Worm (Caenorhabditis elegans) whole organism, midembryonic: Measurements from ENCODE around the gene phf-34.

Experiments
- T22C8.4 ChIP-seq: fragments of 200-800 bp; sonication (Bioruptor generic); IDR thresholded peaks from 2 replicates; pipeline ENCODE4 v1.3.6; 2022; ENCODE audit warnings: missing genetic modification characterization, missing compliant biosample characterization
- cog-1 ChIP-seq: sonication (generic microtip); optimal IDR thresholded peaks from 2 replicates; lab custom pipeline; 2016; ENCODE audit warnings: missing genetic modification characterization, missing compliant biosample characterization
- flt-1 ChIP-seq: fragments of 200-800 bp; sonication (Bioruptor generic); IDR thresholded peaks from 2 replicates; pipeline ENCODE4 v1.3.6; 2022; ENCODE audit warnings: missing genetic modification characterization, missing compliant biosample characterization
- klf-2 ChIP-seq: fragments of 200-800 bp; sonication (Bioruptor generic); conservative IDR thresholded peaks from 2 replicates; pipeline ENCODE4 v1.3.6; 2022; ENCODE audit warnings: missing genetic modification reagents, missing genetic modification characterization, missing compliant biosample characterization
- med-1 ChIP-seq: sonication (generic microtip); optimal IDR thresholded peaks from 2 replicates; lab custom pipeline; 2017; ENCODE audit warnings: missing genetic modification characterization, mild to moderate bottlenecking, missing compliant biosample characterization, antibody characterized with exemption, missing genetic modification reagents; ENCODE audit not compliant: insufficient read depth
- ref-1 ChIP-seq: fragments of 200-800 bp; sonication (Bioruptor generic); conservative IDR thresholded peaks from 2 replicates; pipeline ENCODE4 v1.3.6; 2022; ENCODE audit warnings: missing genetic modification reagents, missing genetic modification characterization, missing compliant biosample characterization
- tab-1 ChIP-seq: fragments of 200-800 bp; sonication (Bioruptor generic); IDR thresholded peaks from 2 replicates; pipeline ENCODE4 v1.3.6; 2022; ENCODE audit warnings: missing genetic modification characterization, missing compliant biosample characterization
- ztf-23 ChIP-seq: fragments of 200-800 bp; sonication (Bioruptor generic); IDR thresholded peaks from 2 replicates; pipeline ENCODE4 v1.3.6; 2022; ENCODE audit warnings: missing genetic modification reagents, missing genetic modification characterization, missing compliant biosample characterization
- ztf-29 ChIP-seq: fragments of 200-800 bp; sonication (Bioruptor generic); IDR thresholded peaks from 2 replicates; pipeline ENCODE4 v1.3.6; 2022; ENCODE audit warnings: missing genetic modification reagents, missing genetic modification characterization, missing compliant biosample characterization

Gene phf-34

ce11 chrX:9899426-9900131, at the start of gene phf-34:
Gene phf-34 (minus strand): TSS chrX:9899476.
- peak; percentile 71 for TF ChIP-seq cog-1 (tag; lab: Kevin White, UChicago)
- TF ChIP-seq ztf-29: no peak

DNA sequence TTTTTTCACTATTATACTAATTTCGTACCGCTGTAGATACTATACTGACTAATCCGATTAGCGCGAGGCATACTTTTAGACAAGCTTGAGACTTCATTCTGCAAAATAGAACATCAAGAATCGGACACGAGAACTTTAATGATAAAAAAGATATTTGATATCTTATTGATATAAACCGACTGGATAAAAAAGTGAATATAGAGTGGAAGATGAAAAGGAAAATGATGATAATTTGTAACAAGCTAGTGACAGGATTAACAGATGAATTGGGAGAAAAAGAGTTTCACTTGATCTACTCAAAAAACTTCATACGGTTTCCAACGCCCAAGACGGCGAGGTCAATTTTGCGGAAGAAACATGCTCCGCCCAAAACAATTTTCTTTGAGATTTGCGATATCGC, 49.7 kb upstream of the phf-34 start, which contains the start of gene nas-37:
TSS of gene nas-37 (minus strand) at position 101 of the 400 bp plus-strand sequence.
- no peak for TF ChIP-seq T22C8.4 (GFP tag; lab: Robert Waterston, UW)
- no peak for TF ChIP-seq flt-1 (GFP tag; lab: Robert Waterston, UW)
- no peak for TF ChIP-seq cog-1 (tag; lab: Kevin White, UChicago)
- no peak for TF ChIP-seq ztf-23 (GFP tag; lab: Robert Waterston, UW)
- TF ChIP-seq med-1 (GFP tag; lab: Kevin White, UChicago): no peak
- no peak for TF ChIP-seq ref-1 (GFP tag; lab: Robert Waterston, UW)
- no peak for TF ChIP-seq ztf-29
- no peak for TF ChIP-seq klf-2 (GFP tag; lab: Robert Waterston, UW)

DNA sequence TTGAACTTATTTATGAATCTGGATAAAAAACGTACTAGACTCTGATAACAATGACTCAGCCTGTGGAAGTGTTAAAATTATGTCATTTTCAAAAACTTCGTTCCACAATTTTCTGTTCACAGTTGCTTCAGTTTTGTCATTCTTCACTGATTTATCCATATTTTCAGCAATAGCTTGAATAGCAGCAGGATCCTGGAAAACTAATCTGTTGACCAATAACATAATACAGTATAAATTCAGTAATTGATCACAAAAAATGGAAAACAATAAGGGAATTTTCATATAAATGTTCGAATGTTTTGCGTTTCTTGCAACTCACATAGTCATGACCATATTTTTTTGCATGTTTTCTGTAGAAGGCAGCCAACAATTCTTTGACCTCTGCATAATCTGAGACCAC, 49.3 kb upstream of the phf-34 start:
- no peak for TF ChIP-seq T22C8.4 (GFP tag; lab: Robert Waterston, UW)
- no peak for TF ChIP-seq ztf-29
- TF ChIP-seq flt-1 (GFP tag; lab: Robert Waterston, UW): no peak
- no peak for TF ChIP-seq ref-1 (GFP tag; lab: Robert Waterston, UW)
- no peak for TF ChIP-seq klf-2 (GFP tag; lab: Robert Waterston, UW)
- no peak for TF ChIP-seq ztf-23 (GFP tag; lab: Robert Waterston, UW)
- no peak for TF ChIP-seq tab-1
- TF ChIP-seq cog-1 (tag; lab: Kevin White, UChicago): no peak
- TF ChIP-seq med-1 (GFP tag; lab: Kevin White, UChicago): no peak

DNA sequence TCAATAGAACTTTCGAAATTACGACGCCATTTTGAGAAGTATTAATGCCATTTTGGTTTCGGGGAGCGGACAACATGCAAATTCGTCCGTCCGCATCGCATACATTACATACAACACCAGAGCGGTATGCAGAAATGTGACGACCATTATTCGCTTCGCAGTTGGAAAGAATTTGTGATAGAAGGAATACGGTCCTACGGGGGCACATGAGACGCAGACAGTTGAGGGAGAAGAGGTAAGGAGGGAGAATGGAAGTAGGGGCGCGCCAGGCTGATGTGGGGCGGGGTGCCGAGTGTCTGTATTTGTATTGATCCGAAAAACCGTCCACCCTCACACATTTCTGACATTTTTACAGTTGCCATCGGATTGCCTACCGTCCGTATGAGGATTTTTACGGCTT, 42.1 kb upstream of the phf-34 start:
- TF ChIP-seq flt-1 (GFP tag; lab: Robert Waterston, UW) (no peak), ztf-29 (no peak), ztf-23 (GFP tag; lab: Robert Waterston, UW) (0 out of 2 replicates have a peak, but pooled peaks have one; percentile 8)

DNA sequence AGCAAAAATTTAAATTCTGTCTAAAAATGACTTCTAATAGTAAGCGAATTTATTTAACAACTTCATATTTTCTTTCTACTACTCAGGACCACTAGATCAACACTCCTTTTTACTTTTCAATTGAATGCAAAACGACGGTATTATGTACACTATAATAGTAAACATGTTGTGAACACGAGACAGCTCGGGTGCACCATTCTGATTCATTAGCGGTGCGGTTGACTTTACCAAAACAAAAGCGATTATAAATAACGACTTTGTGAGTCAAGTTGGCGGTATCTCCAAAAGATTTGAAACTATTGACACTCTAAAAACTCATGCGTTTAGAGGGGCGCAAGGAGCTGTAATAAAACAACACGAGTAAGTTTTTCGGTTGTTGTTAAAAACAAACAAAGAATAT, 41.2 kb upstream of the phf-34 start:
- TF ChIP-seq ref-1 (GFP tag; lab: Robert Waterston, UW): no peak
- no peak for TF ChIP-seq cog-1 (tag; lab: Kevin White, UChicago)
- no peak for TF ChIP-seq flt-1 (GFP tag; lab: Robert Waterston, UW)

DNA sequence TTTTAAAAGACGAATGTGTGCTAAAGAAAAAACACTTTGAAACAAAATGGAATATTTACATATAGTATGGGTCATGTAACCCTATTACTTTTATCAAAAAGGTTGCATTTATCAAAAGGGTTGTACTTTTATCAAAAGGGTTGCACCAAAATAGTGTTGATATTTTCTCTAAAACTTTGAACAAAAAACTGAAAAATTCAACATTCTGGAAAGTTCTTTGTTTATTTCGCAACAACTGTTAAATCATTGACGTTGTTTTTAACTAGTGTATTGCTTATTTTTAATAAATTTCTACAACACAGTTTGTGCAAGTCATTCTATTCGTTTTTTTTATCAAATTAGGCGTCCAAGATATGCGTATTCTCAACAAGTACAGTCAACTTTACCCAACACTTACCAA, 39.3 kb upstream of the phf-34 start, which contains the start of the genes C17G1.5 and C17G1.14:
TSS of gene C17G1.5 (plus strand) at position 266 of the 400 bp plus-strand sequence.
TSS of gene C17G1.14 (plus strand) at position 277 of the 400 bp plus-strand sequence.
- TF ChIP-seq flt-1 (GFP tag; lab: Robert Waterston, UW): no peak
- no peak for TF ChIP-seq ref-1 (GFP tag; lab: Robert Waterston, UW)
- no peak for TF ChIP-seq klf-2 (GFP tag; lab: Robert Waterston, UW)
- TF ChIP-seq ztf-29: no peak
- TF ChIP-seq T22C8.4 (GFP tag; lab: Robert Waterston, UW): no peak

DNA sequence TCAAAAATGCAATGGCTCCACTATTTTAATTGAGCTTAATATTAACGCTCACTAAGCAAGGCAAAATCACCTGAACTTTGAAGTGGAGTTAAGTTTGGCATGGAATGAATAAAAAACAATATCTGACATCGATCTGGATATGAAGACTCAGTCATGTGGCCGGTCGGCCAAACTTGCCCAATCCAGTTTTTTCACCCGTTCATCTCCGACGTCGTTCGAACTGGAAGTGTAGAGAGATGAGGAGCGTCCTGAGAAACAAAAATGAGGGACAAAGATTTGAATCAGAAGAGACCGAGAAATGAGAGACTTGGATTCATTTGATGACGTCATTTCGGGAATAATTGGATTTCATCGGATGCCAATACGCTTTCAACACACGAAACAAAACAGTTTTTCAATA, 38.8 kb upstream of the phf-34 start:
- TF ChIP-seq ztf-29 (no peak), med-1 (GFP tag; lab: Kevin White, UChicago) (no peak), T22C8.4 (GFP tag; lab: Robert Waterston, UW) (no peak), cog-1 (tag; lab: Kevin White, UChicago) (no peak), klf-2 (GFP tag; lab: Robert Waterston, UW) (no peak), flt-1 (GFP tag; lab: Robert Waterston, UW) (no peak)

DNA sequence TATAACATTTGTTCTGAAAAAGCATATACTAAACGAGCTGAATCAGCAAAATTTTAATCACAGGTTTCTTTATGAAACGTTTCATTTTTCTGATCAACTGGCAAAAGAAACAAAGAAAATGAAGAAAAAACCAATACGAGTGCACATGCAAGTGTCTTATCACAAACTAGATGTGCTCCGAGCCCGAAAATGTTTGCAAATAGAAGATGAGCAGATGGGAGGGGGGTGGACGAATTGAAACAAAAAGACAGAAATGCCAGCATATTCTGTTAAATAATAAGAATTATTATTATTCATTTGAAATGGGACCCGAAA, 34.7 kb upstream of the phf-34 start:
- TF ChIP-seq cog-1 (tag; lab: Kevin White, UChicago) (no peak), med-1 (GFP tag; lab: Kevin White, UChicago) (no peak), klf-2 (GFP tag; lab: Robert Waterston, UW) (no peak), ztf-23 (GFP tag; lab: Robert Waterston, UW) (no peak), tab-1 (no peak), flt-1 (GFP tag; lab: Robert Waterston, UW) (no peak), ref-1 (GFP tag; lab: Robert Waterston, UW) (no peak), ztf-29 (no peak), T22C8.4 (GFP tag; lab: Robert Waterston, UW) (no peak)

ce11 chrX:9933291-9934008, 34.2 kb upstream of the phf-34 start:
- TF ChIP-seq tab-1: no peak
- TF ChIP-seq ref-1 (GFP tag; lab: Robert Waterston, UW): no peak
- TF ChIP-seq flt-1 (GFP tag; lab: Robert Waterston, UW): no peak
- TF ChIP-seq cog-1 (tag; lab: Kevin White, UChicago): no peak
- no peak for TF ChIP-seq ztf-29
- TF ChIP-seq ztf-23 (GFP tag; lab: Robert Waterston, UW): no peak

ce11 chrX:9932226-9932773, 33.0 kb upstream of the phf-34 start, which contains the start of gene tsp-21:
Gene tsp-21 (plus strand): TSS chrX:9932371.
- TF ChIP-seq klf-2 (GFP tag; lab: Robert Waterston, UW): no peak
- TF ChIP-seq tab-1: no peak
- no peak for TF ChIP-seq ref-1 (GFP tag; lab: Robert Waterston, UW)
- no peak for TF ChIP-seq T22C8.4 (GFP tag; lab: Robert Waterston, UW)
- TF ChIP-seq flt-1 (GFP tag; lab: Robert Waterston, UW): peak; percentile 79
- TF ChIP-seq ztf-29: no peak
- TF ChIP-seq cog-1 (tag; lab: Kevin White, UChicago): peak; percentile 60
- TF ChIP-seq med-1 (GFP tag; lab: Kevin White, UChicago): peak; percentile 24
- TF ChIP-seq ztf-23 (GFP tag; lab: Robert Waterston, UW): peak; percentile 64; the same call in 1 of the 2 replicates
